Worm (Caenorhabditis elegans) whole organism, L4 larva: Measurements from ENCODE around the gene C45B11.6.
A peak's percentile ranks its signal among the peaks of the same experiment; 100 is the strongest.

Experiments used
- F26F4.8 ChIP-seq: fragments of 200-800 bp; sonication (Bioruptor generic); conservative IDR thresholded peaks from 2 replicates; pipeline ENCODE4 v1.3.6; 2022; ENCODE audit warnings: missing genetic modification characterization, missing compliant biosample characterization
- F37D6.2 ChIP-seq: sonication (generic microtip); optimal IDR thresholded peaks from 2 replicates; lab custom pipeline; 2016; ENCODE audit warnings: mild to moderate bottlenecking, missing genetic modification characterization, missing compliant biosample characterization
- F44E2.7 ChIP-seq: fragments of 200-800 bp; sonication (Bioruptor generic); IDR thresholded peaks from 2 replicates; pipeline ENCODE4 v2.1.2; 2022; ENCODE audit warnings: missing genetic modification characterization, missing compliant biosample characterization
- F49E8.2 ChIP-seq: sonication (generic microtip); optimal IDR thresholded peaks from 2 replicates; lab custom pipeline; 2016; ENCODE audit warnings: missing compliant biosample characterization, mild to moderate bottlenecking, missing genetic modification characterization, borderline replicate concordance
- R02D3.7 ChIP-seq: fragments of 150-350 bp; sonication (generic microtip); optimal IDR thresholded peaks from 3 replicates; lab custom pipeline; 2014; ENCODE audit warnings: missing biosample characterization, missing genetic modification characterization
- T20F7.1 ChIP-seq: fragments of 200-800 bp; sonication (Bioruptor generic); optimal IDR thresholded peaks from 2 replicates; lab custom pipeline; 2018; ENCODE audit warnings: mild to moderate bottlenecking, missing genetic modification characterization, missing compliant biosample characterization
- T26A8.4 ChIP-seq: fragments of 200-800 bp; sonication (Bioruptor generic); IDR thresholded peaks from 2 replicates; pipeline ENCODE4 v1.3.6; 2022; ENCODE audit warnings: missing genetic modification characterization, missing compliant biosample characterization
- Y105C5A.15 ChIP-seq: fragments of 200-800 bp; sonication (Bioruptor generic); IDR thresholded peaks from 2 replicates; pipeline ENCODE4 v1.3.6; 2022; ENCODE audit warnings: missing genetic modification characterization, missing compliant biosample characterization
- Y75B8A.6 ChIP-seq: fragments of 200-800 bp; sonication (Bioruptor generic); IDR thresholded peaks from 2 replicates; pipeline ENCODE4 v1.3.6; 2022; ENCODE audit warnings: missing genetic modification reagents, missing genetic modification characterization, missing compliant biosample characterization
- aha-1 ChIP-seq: fragments of 150-350 bp; peaks from one replicate; lab custom pipeline; 2014; ENCODE audit warnings: missing biosample characterization, missing genetic modification characterization
- aly-2 ChIP-seq: sonication (generic microtip); optimal IDR thresholded peaks from 2 replicates; lab custom pipeline; 2018; ENCODE audit warnings: missing biosample characterization, missing genetic modification characterization
- attf-4 ChIP-seq: sonication (generic microtip); optimal IDR thresholded peaks from 3 replicates; lab custom pipeline; 2017; ENCODE audit warnings: missing biosample characterization, missing genetic modification characterization
- ceh-20 ChIP-seq: fragments of 200-800 bp; sonication (Bioruptor generic); IDR thresholded peaks from 2 replicates; pipeline ENCODE4 v1.3.6; 2022; ENCODE audit warnings: missing genetic modification reagents, missing genetic modification characterization, missing compliant biosample characterization
- ceh-28 ChIP-seq: fragments of 150-350 bp; optimal IDR thresholded peaks from 2 replicates; lab custom pipeline; 2014; ENCODE audit warnings: missing biosample characterization, missing genetic modification reagents, missing genetic modification characterization
- ceh-62 ChIP-seq: sonication (generic microtip); optimal IDR thresholded peaks from 2 replicates; lab custom pipeline; 2017; ENCODE audit warnings: missing biosample characterization, missing genetic modification characterization
- ces-1 ChIP-seq: fragments of 150-350 bp; sonication (generic microtip); optimal IDR thresholded peaks from 4 replicates; lab custom pipeline; 2014; ENCODE audit warnings: missing biosample characterization, missing genetic modification reagents, missing genetic modification characterization
- cey-2 ChIP-seq: sonication (generic microtip); optimal IDR thresholded peaks from 3 replicates; lab custom pipeline; 2017; ENCODE audit warnings: missing genetic modification characterization, mild to moderate bottlenecking, missing compliant biosample characterization, antibody characterized with exemption, borderline replicate concordance; ENCODE audit not compliant: insufficient read depth
- ctbp-1 ChIP-seq: fragments of 200-800 bp; sonication (Bioruptor generic); IDR thresholded peaks from 2 replicates; pipeline ENCODE4 v1.3.6; 2022; ENCODE audit warnings: missing genetic modification reagents, missing genetic modification characterization, missing compliant biosample characterization
- daf-12 ChIP-seq: fragments of 150-350 bp; optimal IDR thresholded peaks from 2 replicates; lab custom pipeline; 2014; ENCODE audit warnings: missing biosample characterization, missing genetic modification reagents, missing genetic modification characterization
- daf-16 ChIP-seq, 3 experiments: sonication (generic microtip); optimal IDR thresholded peaks; 2 replicates each; lab custom pipeline; 2016 to 2017; ENCODE audit warnings: missing genetic modification characterization in 3 of 3, missing genetic modification reagents in 3 of 3, mild to moderate bottlenecking in 2 of 3, missing compliant biosample characterization in 2 of 3, missing biosample characterization in 1 of 3, moderate library complexity in 1 of 3
- daf-19 ChIP-seq: fragments of 200-800 bp; sonication (Bioruptor generic); conservative IDR thresholded peaks from 2 replicates; pipeline ENCODE4 v1.3.6; 2022; ENCODE audit warnings: missing genetic modification characterization, missing compliant biosample characterization
- dmd-6 ChIP-seq: fragments of 200-800 bp; sonication (Bioruptor generic); IDR thresholded peaks from 2 replicates; pipeline ENCODE4 v1.3.6; 2022; ENCODE audit warnings: missing genetic modification reagents, missing genetic modification characterization, missing compliant biosample characterization
- dpl-1 ChIP-seq: fragments of 150-350 bp; optimal IDR thresholded peaks from 2 replicates; lab custom pipeline; 2014; ENCODE audit warnings: missing biosample characterization, missing genetic modification reagents, missing genetic modification characterization
- duxl-1 ChIP-seq: sonication (generic microtip); optimal IDR thresholded peaks from 2 replicates; lab custom pipeline; 2016; ENCODE audit warnings: mild to moderate bottlenecking, missing genetic modification characterization, moderate library complexity, missing compliant biosample characterization; ENCODE audit not compliant: poor library complexity
- egl-43 ChIP-seq: fragments of 200-800 bp; sonication (Bioruptor generic); IDR thresholded peaks from 2 replicates; pipeline ENCODE4 v1.3.6; 2022; ENCODE audit warnings: missing genetic modification reagents, missing genetic modification characterization, missing compliant biosample characterization
- fos-1 ChIP-seq: fragments of 150-350 bp; optimal IDR thresholded peaks from 2 replicates; lab custom pipeline; 2014; ENCODE audit warnings: missing biosample characterization, missing genetic modification characterization
- hif-1 ChIP-seq, 2 experiments: sonication (generic microtip); optimal IDR thresholded peaks; 2 replicates each; lab custom pipeline; 2016 to 2017; ENCODE audit warnings: missing compliant biosample characterization in 2 of 2, missing genetic modification characterization in 2 of 2, missing genetic modification reagents in 2 of 2, missing genotype in 2 of 2, mild to moderate bottlenecking in 1 of 2
- hlh-30 ChIP-seq: sonication (generic microtip); optimal IDR thresholded peaks from 2 replicates; lab custom pipeline; 2017; ENCODE audit warnings: antibody characterized with exemption, mild to moderate bottlenecking, missing genetic modification characterization, missing compliant biosample characterization; ENCODE audit not compliant: insufficient read depth
- lir-3 ChIP-seq: sonication (generic microtip); optimal IDR thresholded peaks from 2 replicates; lab custom pipeline; 2016; ENCODE audit warnings: mild to moderate bottlenecking, missing genetic modification characterization, missing compliant biosample characterization
- lsy-2 ChIP-seq, 2 experiments: fragments of 150-350 bp in 1 of 2; sonication (generic microtip) in 1 of 2; optimal IDR thresholded peaks; 2 replicates each; lab custom pipeline; 2014 to 2017; ENCODE audit warnings: missing biosample characterization in 2 of 2, missing genetic modification characterization in 2 of 2
- mdl-1 ChIP-seq, 2 experiments: fragments of 150-350 bp in 1 of 2; sonication (generic microtip) in 1 of 2; optimal IDR thresholded peaks; 2 replicates each; lab custom pipeline; 2014 to 2017; ENCODE audit warnings: missing biosample characterization in 2 of 2, missing genetic modification characterization in 2 of 2
- mxl-3 ChIP-seq: fragments of 200-800 bp; sonication (Bioruptor generic); optimal IDR thresholded peaks from 2 replicates; lab custom pipeline; 2018; ENCODE audit warnings: mild to moderate bottlenecking, missing genetic modification characterization, missing compliant biosample characterization
- nhr-10 ChIP-seq: fragments of 150-350 bp; optimal IDR thresholded peaks from 2 replicates; lab custom pipeline; 2014; ENCODE audit warnings: missing biosample characterization, missing genetic modification characterization
- nhr-102 ChIP-seq: sonication (generic microtip); optimal IDR thresholded peaks from 2 replicates; lab custom pipeline; 2016; ENCODE audit warnings: mild to moderate bottlenecking, missing genetic modification characterization, moderate library complexity, missing compliant biosample characterization
- nhr-111 ChIP-seq: fragments of 200-800 bp; sonication (Bioruptor generic); optimal IDR thresholded peaks from 2 replicates; lab custom pipeline; 2018; ENCODE audit warnings: mild to moderate bottlenecking, missing genetic modification characterization, missing compliant biosample characterization
- nhr-237 ChIP-seq: sonication (generic microtip); optimal IDR thresholded peaks from 2 replicates; lab custom pipeline; 2017; ENCODE audit warnings: missing biosample characterization, missing genetic modification characterization
- nhr-28 ChIP-seq: fragments of 150-350 bp; optimal IDR thresholded peaks from 2 replicates; lab custom pipeline; 2014; ENCODE audit warnings: missing biosample characterization, missing genetic modification characterization
- nhr-48 ChIP-seq: sonication (generic microtip); optimal IDR thresholded peaks from 2 replicates; lab custom pipeline; 2016; ENCODE audit warnings: mild to moderate bottlenecking, missing genetic modification characterization, missing compliant biosample characterization
- nhr-6 ChIP-seq: fragments of 150-350 bp; optimal IDR thresholded peaks from 2 replicates; lab custom pipeline; 2014; ENCODE audit warnings: missing biosample characterization, missing genetic modification characterization
- nhr-76 ChIP-seq: fragments of 150-350 bp; optimal IDR thresholded peaks from 2 replicates; lab custom pipeline; 2014; ENCODE audit warnings: missing biosample characterization, missing genetic modification characterization
- nhr-77 ChIP-seq: fragments of 150-350 bp; optimal IDR thresholded peaks from 2 replicates; lab custom pipeline; 2014; ENCODE audit warnings: missing biosample characterization, missing genetic modification characterization
- saeg-2 ChIP-seq: fragments of 200-800 bp; sonication (Bioruptor generic); IDR thresholded peaks from 2 replicates; pipeline ENCODE4 v1.3.6; 2022; ENCODE audit warnings: missing genetic modification reagents, missing genetic modification characterization, missing compliant biosample characterization
- sdz-12 ChIP-seq: fragments of 200-800 bp; sonication (Bioruptor generic); optimal IDR thresholded peaks from 2 replicates; lab custom pipeline; 2018; ENCODE audit warnings: mild to moderate bottlenecking, missing genetic modification characterization, missing compliant biosample characterization
- snpc-4 ChIP-seq: fragments of 150-350 bp; optimal IDR thresholded peaks from 2 replicates; lab custom pipeline; 2014; ENCODE audit warnings: missing biosample characterization, missing genetic modification characterization
- spr-3 ChIP-seq: fragments of 200-800 bp; sonication (Bioruptor generic); optimal IDR thresholded peaks from 2 replicates; lab custom pipeline; 2018; ENCODE audit warnings: mild to moderate bottlenecking, missing genetic modification characterization, missing compliant biosample characterization
- unc-39 ChIP-seq: sonication (generic microtip); optimal IDR thresholded peaks from 2 replicates; lab custom pipeline; 2017; ENCODE audit warnings: missing biosample characterization, missing genetic modification characterization
- zag-1 ChIP-seq: fragments of 150-350 bp; optimal IDR thresholded peaks from 2 replicates; lab custom pipeline; 2014; ENCODE audit warnings: missing biosample characterization, missing genetic modification characterization
- zfp-2 ChIP-seq: sonication (generic microtip); optimal IDR thresholded peaks from 2 replicates; lab custom pipeline; 2016; ENCODE audit warnings: mild to moderate bottlenecking, missing genetic modification characterization, missing compliant biosample characterization
- zfp-3 ChIP-seq: fragments of 200-800 bp; sonication (Bioruptor generic); conservative IDR thresholded peaks from 2 replicates; pipeline ENCODE4 v1.3.6; 2022; ENCODE audit warnings: missing genetic modification reagents, missing genetic modification characterization, missing compliant biosample characterization
- zip-2 ChIP-seq: fragments of 150-350 bp; optimal IDR thresholded peaks from 2 replicates; lab custom pipeline; 2014; ENCODE audit warnings: missing biosample characterization, missing genetic modification characterization
- ztf-7 ChIP-seq: fragments of 150-350 bp; optimal IDR thresholded peaks from 2 replicates; lab custom pipeline; 2014; ENCODE audit warnings: missing biosample characterization, missing genetic modification characterization

The C45B11.6 gene

DNA sequence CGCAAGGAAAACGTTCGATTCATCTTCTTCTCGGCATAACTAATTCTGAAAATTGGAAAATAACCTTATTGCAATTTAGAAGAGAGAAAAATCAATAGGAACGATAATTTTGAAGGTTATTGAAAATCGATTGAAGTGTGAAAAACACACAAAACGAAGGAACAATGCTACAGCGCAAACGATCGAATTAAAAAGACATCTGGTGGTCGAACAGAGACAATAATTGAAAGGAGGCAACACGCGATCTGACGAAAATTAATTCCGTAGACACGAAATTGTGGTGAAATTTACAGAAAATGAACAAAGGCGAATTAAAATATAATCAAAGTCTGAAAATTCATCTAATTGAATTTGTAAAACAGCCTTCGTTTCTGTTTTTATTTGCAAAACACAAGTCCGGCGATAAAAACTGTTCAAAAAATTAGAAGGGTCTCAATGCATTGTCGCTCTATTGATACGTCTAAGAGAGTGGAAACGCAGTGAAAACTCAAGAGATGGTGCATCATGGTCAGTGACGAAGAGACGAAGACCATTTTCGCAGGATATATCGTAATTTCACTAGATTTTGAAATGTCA lies 4.4 kb upstream of the C45B11.6 start, which contains the start of gene pak-2 (continued):
- peak in 1 of 2 experiments; percentile 93 for TF ChIP-seq hif-1 (tag; optimal IDR thresholded peaks at IDR 0.05; lab: Kevin White, UChicago)
- no peak for TF ChIP-seq unc-39 (tag; lab: Kevin White, UChicago)
- no peak for TF ChIP-seq T26A8.4 (GFP tag; lab: Robert Waterston, UW)
- no peak for TF ChIP-seq nhr-10 (tag; lab: Kevin White, UChicago)
- no peak for TF ChIP-seq nhr-102 (tag; lab: Kevin White, UChicago)
- TF ChIP-seq aly-2 (tag; lab: Kevin White, UChicago) = no peak
- TF ChIP-seq nhr-111 (GFP tag; lab: Kevin White, UChicago) = no peak
- peak; percentile 46 for TF ChIP-seq F37D6.2
- TF ChIP-seq F49E8.2 (tag; lab: Kevin White, UChicago) = no peak
- TF ChIP-seq daf-19 (GFP tag; lab: Robert Waterston, UW) = 0 out of 2 replicates have a peak, but pooled peaks have one; percentile 44
- TF ChIP-seq attf-4 (tag; lab: Kevin White, UChicago) = no peak
- TF ChIP-seq F26F4.8 = no peak
- TF ChIP-seq R02D3.7 (tag; lab: Kevin White, UChicago) = no peak
- no peak for TF ChIP-seq ctbp-1 (GFP tag; lab: Robert Waterston, UW)
- TF ChIP-seq aha-1 (tag; lab: Kevin White, UChicago) = no peak
- TF ChIP-seq Y105C5A.15 = no peak
- no peak for TF ChIP-seq daf-12
- no peak for TF ChIP-seq ceh-28
- no peak for TF ChIP-seq ces-1 (GFP tag; lab: Kevin White, UChicago)
- TF ChIP-seq nhr-76 = no peak
- TF ChIP-seq zip-2 (tag; lab: Kevin White, UChicago) = no peak
- peak; percentile 38 to 83 for TF ChIP-seq lsy-2 (tag; optimal IDR thresholded peaks at IDR 0.05; lab: Kevin White, UChicago)
- TF ChIP-seq duxl-1 = peak; percentile 28
- TF ChIP-seq daf-16 (GFP tag; optimal IDR thresholded peaks at IDR 0.05; lab: Kevin White, UChicago) = no peak
- TF ChIP-seq daf-16 (tag; optimal IDR thresholded peaks at IDR 0.05; lab: Kevin White, UChicago) = peak; percentile 39
- no peak for TF ChIP-seq saeg-2 (GFP tag; lab: Robert Waterston, UW)
- TF ChIP-seq cey-2 (tag; lab: Kevin White, UChicago) = no peak
- no peak for TF ChIP-seq F44E2.7 (GFP tag; lab: Robert Waterston, UW)
- no peak for TF ChIP-seq snpc-4 (tag; lab: Kevin White, UChicago)
- TF ChIP-seq nhr-237 (tag; lab: Kevin White, UChicago) = no peak
- TF ChIP-seq dmd-6 (GFP tag; lab: Robert Waterston, UW) = peak; percentile 35; the same call in 1 of the 2 replicates
- TF ChIP-seq mdl-1 (tag; optimal IDR thresholded peaks at IDR 0.05; lab: Kevin White, UChicago) = peak in 1 of 2 experiments; percentile 58
- no peak for TF ChIP-seq ztf-7
- peak; percentile 83 for TF ChIP-seq nhr-77
- peak; percentile 81 for TF ChIP-seq mxl-3 (GFP tag; lab: Kevin White, UChicago)
- no peak for TF ChIP-seq lir-3 (tag; lab: Kevin White, UChicago)
- no peak for TF ChIP-seq Y75B8A.6 (GFP tag; lab: Robert Waterston, UW)
- TF ChIP-seq nhr-28 (tag; lab: Kevin White, UChicago) = peak; percentile 67
- no peak for TF ChIP-seq zfp-3 (GFP tag; lab: Robert Waterston, UW)
- TF ChIP-seq zfp-2 (tag; lab: Kevin White, UChicago) = no peak
- TF ChIP-seq hlh-30 (tag; lab: Kevin White, UChicago) = peak; percentile 57
- TF ChIP-seq fos-1 (tag; lab: Kevin White, UChicago) = no peak
- peak; percentile 10 for TF ChIP-seq nhr-6
- TF ChIP-seq nhr-48 (tag; lab: Kevin White, UChicago) = no peak
- peak; percentile 82 for TF ChIP-seq T20F7.1 (GFP tag; lab: Kevin White, UChicago)
- peak; percentile 65 for TF ChIP-seq dpl-1 (GFP tag; lab: Kevin White, UChicago)
- TF ChIP-seq ceh-62 (tag; lab: Kevin White, UChicago) = no peak
- no peak for TF ChIP-seq zag-1 (tag; lab: Kevin White, UChicago)
- no peak for TF ChIP-seq egl-43 (GFP tag; lab: Robert Waterston, UW)
- no peak for TF ChIP-seq spr-3
- no peak for TF ChIP-seq ceh-20
- TF ChIP-seq sdz-12 = no peak
